Fruit fly (Drosophila melanogaster): Measurements from ENCODE around the gene TP53INP.

DNA sequence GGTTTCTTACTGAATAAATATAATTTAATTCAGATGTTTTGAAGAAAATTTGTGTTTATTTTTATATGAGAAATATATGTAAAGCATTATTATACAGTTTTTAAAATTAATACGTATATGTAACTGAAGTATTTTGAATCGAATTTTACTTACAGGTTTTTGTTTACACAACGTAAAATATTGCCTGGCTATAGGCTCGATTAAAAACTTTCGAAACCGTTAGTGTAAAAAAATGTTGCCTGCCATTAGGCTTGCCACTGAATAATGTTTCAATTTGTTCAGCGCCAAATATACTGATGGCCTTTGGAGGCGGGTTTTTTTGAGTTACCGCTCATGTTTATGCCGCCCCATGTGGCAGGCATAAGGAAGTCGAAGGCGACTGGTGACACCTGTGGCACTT is 19.8 kb downstream of the TP53INP start:
- TF ChIP-seq CG17806 (tag; optimal IDR thresholded peaks at IDR 0.05) (no peak), D1 (tag; optimal IDR thresholded peaks at IDR 0.05) (no peak), CG13204 (GFP tag; optimal IDR thresholded peaks at IDR 0.05) (no peak), fd96Ca (GFP tag; IDR thresholded peaks at IDR 0.05) (no peak), CG15710 (tag; optimal IDR thresholded peaks at IDR 0.05) (no peak), CG32121 (GFP tag; IDR thresholded peaks at IDR 0.05) (no peak), CG4496 (GFP tag; IDR thresholded peaks at IDR 0.05) (no peak)

All from whole organism, pupa.